Worm (Caenorhabditis elegans): Measurements from ENCODE around the gene wht-6.

ce11 chrIII:6449854-6450253, 21.7 kb upstream of the wht-6 start:
- no peak for TF ChIP-seq unc-130 (GFP tag; optimal IDR thresholded peaks at IDR 0.05)
- TF ChIP-seq ztf-11 (tag; optimal IDR thresholded peaks at IDR 0.05): no peak
- TF ChIP-seq rbr-2 (tag; optimal IDR thresholded peaks at IDR 0.05): no peak
- TF ChIP-seq fos-1 (tag; optimal IDR thresholded peaks at IDR 0.05): no peak
- TF ChIP-seq mep-1 (tag; optimal IDR thresholded peaks at IDR 0.05): no peak
- no peak for TF ChIP-seq nhr-10 (tag; optimal IDR thresholded peaks at IDR 0.05)
- TF ChIP-seq egl-27 (tag; optimal IDR thresholded peaks at IDR 0.05): no peak
- TF ChIP-seq fkh-10 (GFP tag; optimal IDR thresholded peaks at IDR 0.05): no peak
- TF ChIP-seq nhr-6 (tag; optimal IDR thresholded peaks at IDR 0.05): no peak
- no peak for TF ChIP-seq unc-62 (GFP tag; optimal IDR thresholded peaks at IDR 0.05 in 1 of 2)
- TF ChIP-seq unc-62 (tag; optimal IDR thresholded peaks at IDR 0.05): no peak

Data from whole organism, L4 larva.